Fruit fly (Drosophila melanogaster): Measurements from ENCODE around the gene Cip4.

- TF ChIP-seq CG8478 (optimal IDR thresholded peaks at IDR 0.05) (no peak), CTCF (optimal IDR thresholded peaks at IDR 0.05) (no peak)
Measured at dm6 chr3L:4307691-4308383, 56.1 kb downstream of the Cip4 start, which contains the start of gene dyl.

All from S2 (cell line).